Worm (Caenorhabditis elegans): ENCODE data around the gene cTel54X.2.

cTel54X.2 gene

DNA sequence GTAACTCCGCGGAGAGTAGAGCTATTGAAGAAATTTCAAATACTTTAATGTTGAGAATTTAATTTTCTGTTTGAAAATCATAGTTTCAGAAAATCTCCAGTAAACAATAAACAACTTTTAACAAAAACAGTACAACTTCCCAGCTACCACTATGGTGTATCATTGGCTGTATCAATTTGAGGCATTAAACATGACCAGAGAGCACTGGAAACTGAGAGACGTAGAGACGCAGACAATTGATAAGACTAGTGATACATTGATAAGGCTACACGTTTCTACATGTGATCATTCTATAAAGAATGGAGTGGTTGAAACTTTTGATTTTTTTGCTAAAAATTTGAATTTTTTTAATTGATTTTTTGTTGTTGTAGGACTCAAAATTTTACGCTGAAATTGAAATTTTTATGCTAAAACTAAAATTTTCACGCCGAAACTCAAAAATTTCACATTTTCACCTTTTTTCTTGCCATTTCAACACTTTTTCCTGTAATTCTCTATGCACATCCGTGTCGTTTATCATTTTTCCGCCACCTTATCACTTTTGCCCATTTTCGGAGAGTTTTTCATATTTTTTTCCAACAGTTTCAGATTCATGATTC is 12.2 kb downstream of the cTel54X.2 start, which contains the start of gene H10E21.1 (continued):
- no peak for TF ChIP-seq daf-12 (tag; optimal IDR thresholded peaks at IDR 0.05)
- TF ChIP-seq mxl-3 (GFP tag; optimal IDR thresholded peaks at IDR 0.05): peak; percentile 35
- no peak for TF ChIP-seq dpl-1 (GFP tag; optimal IDR thresholded peaks at IDR 0.05)
- TF ChIP-seq sdz-12 (GFP tag; optimal IDR thresholded peaks at IDR 0.05): no peak
- no peak for TF ChIP-seq F10B5.3 (tag; optimal IDR thresholded peaks at IDR 0.05)
- peak in 1 of 2 experiments; percentile 15 for TF ChIP-seq lsy-2 (tag; optimal IDR thresholded peaks at IDR 0.05)
- peak; percentile 75 for TF ChIP-seq hlh-30 (tag; optimal IDR thresholded peaks at IDR 0.05; ENCODE audit: insufficient read depth)
- no peak for TF ChIP-seq Y75B8A.6 (GFP tag; IDR thresholded peaks at IDR 0.05)
- TF ChIP-seq tag-97 (GFP tag; IDR thresholded peaks at IDR 0.05): no peak
- no peak for TF ChIP-seq vab-7 (GFP tag; IDR thresholded peaks at IDR 0.05)
- no peak for TF ChIP-seq mdt-29 (GFP tag; IDR thresholded peaks at IDR 0.05)
- peak in 1 of 2 experiments; percentile 45 for TF ChIP-seq mdl-1 (tag; optimal IDR thresholded peaks at IDR 0.05)
- TF ChIP-seq daf-16 (GFP tag; optimal IDR thresholded peaks at IDR 0.05): no peak
- TF ChIP-seq daf-16 (tag; optimal IDR thresholded peaks at IDR 0.05): peak; percentile 79
- TF ChIP-seq nhr-76 (tag; optimal IDR thresholded peaks at IDR 0.05): no peak

DNA sequence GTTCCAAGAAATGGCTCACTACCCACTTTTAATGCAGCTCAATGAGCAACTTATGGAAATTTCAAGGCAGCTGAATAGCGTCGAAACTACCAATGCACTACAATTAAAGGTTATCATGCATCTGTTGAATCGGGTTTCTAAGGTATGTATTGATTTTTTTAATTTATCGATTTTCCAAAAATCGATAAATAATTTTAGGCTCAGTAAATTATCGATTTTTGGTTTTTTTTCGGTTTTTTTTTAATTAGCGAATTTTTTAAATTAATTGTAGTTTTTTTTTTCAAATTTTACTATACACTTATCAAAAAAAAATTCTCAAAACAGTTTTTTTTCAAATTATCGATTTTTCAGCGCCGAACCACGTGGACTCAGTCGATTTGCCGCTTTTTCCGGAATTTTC is 13.7 kb downstream of the cTel54X.2 start:
- TF ChIP-seq ces-1 (GFP tag; optimal IDR thresholded peaks at IDR 0.05) (no peak), hlh-30 (tag; optimal IDR thresholded peaks at IDR 0.05; ENCODE audit: insufficient read depth) (no peak), ceh-28 (tag; optimal IDR thresholded peaks at IDR 0.05) (peak; percentile 92), set-16 (GFP tag; IDR thresholded peaks at IDR 0.05) (no peak), daf-16 (GFP tag; optimal IDR thresholded peaks at IDR 0.05) (no peak), daf-16 (tag; optimal IDR thresholded peaks at IDR 0.05) (no peak), zip-11 (GFP tag; IDR thresholded peaks at IDR 0.05) (no peak), mep-1 (tag; optimal IDR thresholded peaks at IDR 0.05) (no peak)

DNA sequence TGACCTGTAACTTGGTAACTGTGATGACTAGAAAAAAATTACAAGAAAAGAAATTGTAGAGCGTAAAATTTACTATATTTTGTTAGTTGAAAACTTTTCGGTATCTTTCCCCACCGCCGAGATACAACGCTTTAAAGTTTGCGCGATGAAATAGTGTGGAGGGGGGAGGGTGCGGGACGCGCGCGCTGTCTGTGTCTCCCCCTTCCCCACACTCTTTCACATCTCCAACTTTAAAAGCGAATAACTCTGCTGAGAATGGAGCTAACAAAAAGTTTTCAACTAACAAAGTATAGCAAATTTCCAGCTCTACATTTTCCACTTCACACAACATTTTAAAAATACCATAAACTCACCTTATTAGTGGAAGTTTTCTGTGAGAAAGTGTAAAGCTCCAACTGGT is 14.5 kb downstream of the cTel54X.2 start:
- 0 out of 2 replicates have a peak, but pooled peaks have one; percentile 15 for TF ChIP-seq lin-1 (GFP tag; IDR thresholded peaks at IDR 0.05)
- no peak for TF ChIP-seq lin-39 (tag; optimal IDR thresholded peaks at IDR 0.05)
- peak in 1 of 2 experiments; percentile 68 for TF ChIP-seq unc-62 (GFP tag; optimal IDR thresholded peaks at IDR 0.05 in 1 of 2)
- TF ChIP-seq unc-62 (tag; optimal IDR thresholded peaks at IDR 0.05): no peak

DNA sequence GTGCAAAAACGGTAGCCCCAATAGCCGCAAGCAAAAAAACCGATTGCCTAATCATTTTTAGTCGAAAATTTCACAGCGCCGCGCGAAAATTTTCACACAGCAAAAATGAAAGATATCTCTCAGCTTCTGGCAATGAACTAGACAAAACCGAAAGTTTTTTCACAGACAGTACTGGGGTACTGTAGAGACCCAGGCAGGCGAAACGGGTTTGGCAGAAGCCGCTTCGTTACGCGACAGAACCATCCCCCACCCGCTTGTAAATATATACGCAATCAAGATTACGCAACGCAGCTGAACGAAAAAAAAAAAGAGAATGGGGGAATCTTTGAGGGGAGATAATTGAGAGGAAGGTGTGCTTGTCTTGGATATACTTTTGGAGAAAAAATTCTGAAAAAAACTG is 16.4 kb downstream of the cTel54X.2 start, which contains the start of gene H10E21.4:
H10E21.4 (minus strand) TSS at position 167 of the 400 bp plus-strand sequence.
- TF ChIP-seq nhr-48 (tag; optimal IDR thresholded peaks at IDR 0.05): no peak
- TF ChIP-seq daf-12 (tag; optimal IDR thresholded peaks at IDR 0.05): no peak
- TF ChIP-seq ceh-28 (tag; optimal IDR thresholded peaks at IDR 0.05): no peak
- no peak for TF ChIP-seq ceh-20 (GFP tag; IDR thresholded peaks at IDR 0.05)
- TF ChIP-seq arid-1 (GFP tag; conservative IDR thresholded peaks at IDR 0.05): no peak
- no peak for TF ChIP-seq lim-7 (GFP tag; IDR thresholded peaks at IDR 0.05)
- no peak for TF ChIP-seq nhr-28 (tag; optimal IDR thresholded peaks at IDR 0.05)
- no peak for TF ChIP-seq lin-39 (tag; optimal IDR thresholded peaks at IDR 0.05)
- no peak for TF ChIP-seq F26F4.8 (GFP tag; conservative IDR thresholded peaks at IDR 0.05)
- no peak for TF ChIP-seq lin-38 (GFP tag; IDR thresholded peaks at IDR 0.05)
- TF ChIP-seq F44E2.7 (GFP tag; IDR thresholded peaks at IDR 0.05): no peak
- TF ChIP-seq ces-1 (GFP tag; optimal IDR thresholded peaks at IDR 0.05): no peak
- no peak for TF ChIP-seq jun-1 (tag; optimal IDR thresholded peaks at IDR 0.05)
- no peak for TF ChIP-seq ama-1 (optimal IDR thresholded peaks at IDR 0.05)
- no peak for TF ChIP-seq D1046.2 (GFP tag; IDR thresholded peaks at IDR 0.05)
- no peak for TF ChIP-seq zip-11 (GFP tag; IDR thresholded peaks at IDR 0.05)
- no peak for TF ChIP-seq F37D6.2 (tag; optimal IDR thresholded peaks at IDR 0.05)
- TF ChIP-seq nhr-77 (tag; optimal IDR thresholded peaks at IDR 0.05): no peak
